Fruit fly (Drosophila melanogaster) whole organism, wandering third instar larva: ENCODE data around the gene CG1792.

Experiments
- Abd-B ChIP-seq: fragments of >200 bp; optimal IDR thresholded peaks from 2 replicates; lab custom pipeline; 2017; ENCODE audit warnings: missing biosample characterization, missing genetic modification characterization
- CG32264 ChIP-seq: fragments of 200-800 bp; sonication (Bioruptor generic); optimal IDR thresholded peaks from 2 replicates; lab custom pipeline; 2016; ENCODE audit warnings: missing biosample characterization, missing genetic modification characterization
- CrebA ChIP-seq: fragments of 200-800 bp; sonication (Bioruptor generic); optimal IDR thresholded peaks from 2 replicates; lab custom pipeline; 2016; ENCODE audit warnings: missing biosample characterization, mild to moderate bottlenecking, missing genetic modification characterization, borderline replicate concordance
- Dfd ChIP-seq: fragments of >200 bp; optimal IDR thresholded peaks from 2 replicates; lab custom pipeline; 2017; ENCODE audit warnings: missing biosample characterization, missing genetic modification characterization
- GATAd ChIP-seq: sonication (Bioruptor generic); optimal IDR thresholded peaks from 2 replicates; lab custom pipeline; 2016; ENCODE audit warnings: missing biosample characterization, missing genetic modification characterization
- HLH106 ChIP-seq: fragments of 200-800 bp; optimal IDR thresholded peaks from 3 replicates; lab custom pipeline; 2019; ENCODE audit warnings: missing biosample characterization, mild to moderate bottlenecking, missing genetic modification characterization, moderate library complexity
- Hnf4 ChIP-seq: fragments of 200-800 bp; sonication (Bioruptor generic); optimal IDR thresholded peaks from 2 replicates; lab custom pipeline; 2016; ENCODE audit warnings: missing biosample characterization, mild to moderate bottlenecking, missing genetic modification characterization
- Hr78 ChIP-seq: fragments of >200 bp; optimal IDR thresholded peaks from 2 replicates; lab custom pipeline; 2017; ENCODE audit warnings: missing biosample characterization, missing genetic modification characterization
- Hr83 ChIP-seq: fragments of 200-300 bp; sonication (Bioruptor generic); optimal IDR thresholded peaks from 2 replicates; lab custom pipeline; 2016; ENCODE audit warnings: missing biosample characterization, mild to moderate bottlenecking, missing genetic modification characterization, moderate library complexity; ENCODE audit not compliant: poor library complexity, severe bottlenecking
- Jra ChIP-seq: sonication (Bioruptor generic); optimal IDR thresholded peaks from 2 replicates; lab custom pipeline; 2016; ENCODE audit warnings: missing biosample characterization, missing genetic modification characterization
- Mio ChIP-seq: sonication (Bioruptor generic); optimal IDR thresholded peaks from 2 replicates; lab custom pipeline; 2016; ENCODE audit warnings: missing biosample characterization, missing genetic modification characterization
- Myc ChIP-seq: fragments of >200 bp; optimal IDR thresholded peaks from 2 replicates; lab custom pipeline; 2017
- N ChIP-seq: fragments of >200 bp; optimal IDR thresholded peaks from 2 replicates; lab custom pipeline; 2018; ENCODE audit warnings: missing biosample characterization, missing external identifiers, missing genetic modification characterization
- OdsH ChIP-seq: fragments of 200-800 bp; sonication (Bioruptor generic); optimal IDR thresholded peaks from 2 replicates; lab custom pipeline; 2016; ENCODE audit warnings: missing biosample characterization, mild to moderate bottlenecking, missing genetic modification characterization
- Rel ChIP-seq, 2 experiments: fragments of 200-800 bp; sonication (Bioruptor generic) in 1 of 2; optimal IDR thresholded peaks; 2 replicates in 1 of 2; 3 replicates in 1 of 2; lab custom pipeline; 2016 to 2019; ENCODE audit warnings: mild to moderate bottlenecking in 2 of 2, missing biosample characterization in 2 of 2, missing genetic modification characterization in 2 of 2, moderate library complexity in 1 of 2
- Sp1 ChIP-seq: fragments of 200-800 bp; sonication (Bioruptor generic); optimal IDR thresholded peaks from 3 replicates; lab custom pipeline; 2019; ENCODE audit warnings: missing biosample characterization, mild to moderate bottlenecking, missing genetic modification characterization, moderate library complexity
- Vsx2 ChIP-seq: fragments of 200-300, 225-300 bp; sonication (Bioruptor generic); optimal IDR thresholded peaks from 2 replicates; lab custom pipeline; 2018; ENCODE audit warnings: missing biosample characterization, missing genetic modification characterization; ENCODE audit not compliant: partially characterized antibody
- br ChIP-seq: fragments of 200-800 bp; sonication (Bioruptor generic); optimal IDR thresholded peaks from 2 replicates; lab custom pipeline; 2016; ENCODE audit warnings: missing biosample characterization, missing genetic modification characterization
- brk ChIP-seq: fragments of 200-800 bp; sonication (Bioruptor generic); optimal IDR thresholded peaks from 2 replicates; lab custom pipeline; 2016; ENCODE audit warnings: missing biosample characterization, mild to moderate bottlenecking, missing genetic modification characterization
- dl ChIP-seq, 2 experiments: fragments of 175-275, 200-275 bp in 1 of 2; fragments of 200-275 bp in 1 of 2; sonication (Bioruptor generic); optimal IDR thresholded peaks; lab custom pipeline; 2018; ENCODE audit warnings: mild to moderate bottlenecking in 2 of 2, missing biosample characterization in 2 of 2, missing genetic modification characterization in 2 of 2, moderate library complexity in 2 of 2; ENCODE audit not compliant: partially characterized antibody in 2 of 2, insufficient read depth in 1 of 2
- dmrt93B ChIP-seq: fragments of 200-800 bp; sonication (Bioruptor generic); optimal IDR thresholded peaks from 2 replicates; lab custom pipeline; 2018; ENCODE audit warnings: missing biosample characterization, mild to moderate bottlenecking, missing genetic modification characterization
- dsf ChIP-seq: sonication (Bioruptor generic); optimal IDR thresholded peaks from 2 replicates; lab custom pipeline; 2016; ENCODE audit warnings: missing biosample characterization, missing genetic modification characterization, borderline replicate concordance
- ey ChIP-seq: fragments of 200-800 bp; sonication (Bioruptor generic); optimal IDR thresholded peaks from 2 replicates; lab custom pipeline; 2016; ENCODE audit warnings: missing biosample characterization, missing genetic modification characterization
- foxo ChIP-seq, 2 experiments: fragments of 200-800 bp; sonication (Bioruptor generic); optimal IDR thresholded peaks; 2 replicates in 1 of 2; 3 replicates in 1 of 2; lab custom pipeline; 2016 to 2017; ENCODE audit warnings: missing biosample characterization in 2 of 2, missing genetic modification characterization in 2 of 2
- fru ChIP-seq: fragments of 200-800 bp; sonication (Bioruptor generic); optimal IDR thresholded peaks from 3 replicates; lab custom pipeline; 2016; ENCODE audit warnings: missing biosample characterization, mild to moderate bottlenecking, missing genetic modification characterization
- h ChIP-seq: fragments of 200-800 bp; sonication (Bioruptor generic); optimal IDR thresholded peaks from 3 replicates; lab custom pipeline; 2016; ENCODE audit warnings: missing biosample characterization, mild to moderate bottlenecking, missing genetic modification characterization
- psq ChIP-seq: fragments of 200-800 bp; sonication (Bioruptor generic); optimal IDR thresholded peaks from 3 replicates; lab custom pipeline; 2017; ENCODE audit warnings: missing biosample characterization, mild to moderate bottlenecking, missing genetic modification characterization, moderate library complexity
- rgr ChIP-seq: fragments of 200-800 bp; sonication (Bioruptor generic); optimal IDR thresholded peaks from 3 replicates; lab custom pipeline; 2016; ENCODE audit warnings: missing biosample characterization, mild to moderate bottlenecking, missing genetic modification characterization
- sage ChIP-seq: fragments of 200-800 bp; sonication (Bioruptor generic); optimal IDR thresholded peaks from 2 replicates; lab custom pipeline; 2016; ENCODE audit warnings: missing biosample characterization, mild to moderate bottlenecking, missing genetic modification characterization
- sv ChIP-seq: fragments of 200-800 bp; sonication (Bioruptor generic); optimal IDR thresholded peaks from 3 replicates; lab custom pipeline; 2016; ENCODE audit warnings: missing biosample characterization, missing genetic modification characterization
- tai ChIP-seq: sonication (Bioruptor generic); optimal IDR thresholded peaks from 2 replicates; lab custom pipeline; 2016; ENCODE audit warnings: missing biosample characterization, missing genetic modification characterization
- usp ChIP-seq: fragments of >200 bp; optimal IDR thresholded peaks from 2 replicates; lab custom pipeline; 2017; ENCODE audit warnings: missing biosample characterization, missing genetic modification characterization
- woc ChIP-seq: sonication (Bioruptor generic); optimal IDR thresholded peaks from 2 replicates; lab custom pipeline; 2016; ENCODE audit warnings: missing biosample characterization, mild to moderate bottlenecking, missing genetic modification characterization

Gene CG1792

DNA sequence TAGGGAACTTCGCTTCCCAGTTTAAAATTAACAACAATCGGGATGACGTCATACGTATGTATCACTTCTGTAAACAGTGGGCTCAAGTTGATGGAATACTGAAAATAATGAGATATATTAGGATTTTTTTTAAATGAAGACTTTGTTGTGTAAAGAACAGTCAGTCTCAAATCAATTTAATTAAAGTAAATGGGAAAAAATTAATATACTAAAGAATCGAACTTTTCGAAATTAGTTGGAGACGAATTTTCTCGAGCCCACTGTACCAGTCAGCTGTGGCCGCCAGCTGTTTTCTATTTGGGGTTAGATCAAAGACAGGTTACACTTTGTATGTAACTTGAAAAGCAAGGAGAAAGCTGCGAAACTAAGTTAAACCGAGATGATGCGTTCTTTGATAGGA lies 27.7 kb upstream of the CG1792 start, which contains the start of gene CG1635 (continued):
- TF ChIP-seq usp (GFP tag; lab: Kevin White, UChicago) (no peak), Mio (no peak)
- TF ChIP-seq, all 38 proteins: peak for 18

dm6 chr3R:31590281-31590680 lies 25.8 kb upstream of the CG1792 start, which contains the start of gene CG1638:
Gene CG1638, plus strand, starts transcription at chr3R:31590581.
- TF ChIP-seq usp (GFP tag; lab: Kevin White, UChicago) (no peak), Hr83 (no peak), Myc (lab: Kevin White, UChicago) (no peak), Sp1 (GFP tag; lab: Kevin White, UChicago) (no peak), tai (GFP tag; lab: Kevin White, UChicago) (no peak), dmrt93B (GFP tag; lab: Kevin White, UChicago) (no peak), sage (GFP tag; lab: Kevin White, UChicago) (no peak), dl (GFP tag; optimal IDR thresholded peaks at IDR 0.05; lab: Kevin White, UChicago; ENCODE audit: insufficient read depth in 1 of 2, partially characterized antibody in 2 of 2) (no peak)

DNA sequence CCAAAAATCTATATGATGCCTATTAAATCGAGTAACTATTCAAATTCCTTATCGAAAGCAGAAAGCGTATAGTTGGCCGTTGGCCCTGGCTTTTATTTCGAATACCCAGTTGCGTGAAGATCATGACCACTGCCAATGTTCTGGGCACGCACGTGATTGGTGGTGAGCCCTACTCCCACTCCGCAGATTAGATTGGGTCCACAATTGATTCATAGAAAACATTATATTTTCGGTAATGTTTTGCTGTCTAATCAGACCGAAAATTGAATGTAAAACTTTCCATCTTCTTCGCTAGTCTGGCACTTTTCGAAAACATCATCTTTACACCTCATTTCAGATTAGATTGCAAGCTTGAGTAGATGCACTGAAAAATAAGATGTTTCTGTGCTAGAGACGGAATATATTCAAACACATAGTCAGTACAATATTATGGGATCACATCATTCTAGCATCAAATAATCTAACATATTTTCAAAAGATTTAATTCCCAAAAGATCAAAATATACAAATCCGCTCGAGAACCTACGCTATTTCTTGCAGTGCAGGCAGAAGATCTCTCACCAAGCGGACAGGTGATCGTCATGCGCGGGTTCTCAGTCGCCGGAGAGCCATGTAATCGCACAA lies 23.7 kb upstream of the CG1792 start, which contains the start of gene CG1774:
TSS of gene CG1774 (plus strand) at position 548 of the 624 bp plus-strand sequence.
- TF ChIP-seq dmrt93B (GFP tag; lab: Kevin White, UChicago) (peak; percentile 17), CrebA (no peak), dsf (no peak), HLH106 (tag; lab: Kevin White, UChicago) (peak; percentile 58), psq (GFP tag; lab: Kevin White, UChicago) (peak; percentile 75), sage (GFP tag; lab: Kevin White, UChicago) (peak; percentile 49), br (GFP tag; lab: Kevin White, UChicago) (peak; percentile 90), ey (GFP tag; lab: Kevin White, UChicago) (peak; percentile 90), brk (GFP tag; lab: Kevin White, UChicago) (peak; percentile 79), dl (GFP tag; optimal IDR thresholded peaks at IDR 0.05; lab: Kevin White, UChicago; ENCODE audit: insufficient read depth in 1 of 2, partially characterized antibody in 2 of 2) (no peak), N (GFP tag; lab: Kevin White, UChicago) (no peak), Vsx2 (GFP tag; lab: Kevin White, UChicago) (no peak), Jra (GFP tag; lab: Kevin White, UChicago) (peak; percentile 60), sv (peak; percentile 47), usp (GFP tag; lab: Kevin White, UChicago) (no peak), Hr78 (GFP tag; lab: Kevin White, UChicago) (no peak), GATAd (GFP tag; lab: Kevin White, UChicago) (no peak), OdsH (GFP tag; lab: Kevin White, UChicago) (peak; percentile 89), Sp1 (GFP tag; lab: Kevin White, UChicago) (peak; percentile 75), Hnf4 (GFP tag; lab: Kevin White, UChicago) (peak; percentile 83), CG32264 (GFP tag; lab: Kevin White, UChicago) (peak; percentile 53), Rel (GFP tag; optimal IDR thresholded peaks at IDR 0.05; lab: Kevin White, UChicago) (peak; percentile 66), Rel (tag; optimal IDR thresholded peaks at IDR 0.05; lab: Kevin White, UChicago) (peak; percentile 10), Hr83 (peak; percentile 43), h (GFP tag; lab: Kevin White, UChicago) (peak; percentile 93), Dfd (GFP tag; lab: Kevin White, UChicago) (no peak), foxo (GFP tag; optimal IDR thresholded peaks at IDR 0.05; lab: Kevin White, UChicago) (peak; percentile 78 to 90), rgr (GFP tag; lab: Kevin White, UChicago) (peak; percentile 90), Mio (peak; percentile 44), fru (GFP tag; lab: Kevin White, UChicago) (peak; percentile 94), woc (GFP tag; lab: Kevin White, UChicago) (peak; percentile 56), Abd-B (GFP tag; lab: Kevin White, UChicago) (no peak)
- TF ChIP-seq, all 38 proteins: peak for 21
